Fruit fly (Drosophila melanogaster) whole organism, embryonic: ENCODE results near the gene CG43131.

Source experiments
- C15 ChIP-seq: fragments of 200-800 bp; sonication (Bioruptor generic); IDR thresholded peaks from 3 replicates; pipeline ENCODE4 v1.3.6; 2022; ENCODE audit warnings: missing biosample characterization, missing genetic modification characterization
- CG10274 ChIP-seq: fragments of 200-800 bp; sonication (Bioruptor generic); optimal IDR thresholded peaks from 3 replicates; lab custom pipeline; 2017; ENCODE audit warnings: missing biosample characterization, mild to moderate bottlenecking, missing genetic modification characterization
- CG12104 ChIP-seq: fragments of 200-800 bp; sonication (Bioruptor generic); optimal IDR thresholded peaks from 3 replicates; lab custom pipeline; 2016; ENCODE audit warnings: missing biosample characterization, missing genetic modification characterization
- CG13287 ChIP-seq: fragments of 200-800 bp; sonication (Bioruptor generic); IDR thresholded peaks from 2 replicates; pipeline ENCODE4 v1.3.6; 2022; ENCODE audit warnings: missing biosample characterization, missing genetic modification characterization; ENCODE audit not compliant: partially characterized antibody
- CG14441 ChIP-seq: fragments of 200-800 bp; sonication (Bioruptor generic); IDR thresholded peaks from 2 replicates; pipeline ENCODE4 v1.3.6; 2022; ENCODE audit warnings: missing biosample characterization, missing genetic modification characterization
- CG1603 ChIP-seq: fragments of 200-800 bp; sonication (Bioruptor generic); optimal IDR thresholded peaks from 2 replicates; lab custom pipeline; 2019; ENCODE audit warnings: missing biosample characterization, mild to moderate bottlenecking, missing genetic modification characterization, moderate library complexity
- CG30431 ChIP-seq: fragments of 200-800 bp; sonication (Bioruptor generic); optimal IDR thresholded peaks from 2 replicates; lab custom pipeline; 2017; ENCODE audit warnings: missing biosample characterization, missing genetic modification characterization
- CG31224 ChIP-seq: fragments of 200-800 bp; sonication (Bioruptor generic); IDR thresholded peaks from 2 replicates; pipeline ENCODE4 v1.3.6; 2022; ENCODE audit warnings: missing biosample characterization, missing genetic modification characterization
- CG31365 ChIP-seq: fragments of 200-800 bp; sonication (Bioruptor generic); optimal IDR thresholded peaks from 2 replicates; lab custom pipeline; 2018; ENCODE audit warnings: missing biosample characterization, mild to moderate bottlenecking, missing genetic modification characterization
- CG31441 ChIP-seq: fragments of 200-800 bp; sonication (Bioruptor generic); IDR thresholded peaks from 2 replicates; pipeline ENCODE4 v1.3.6; 2022; ENCODE audit warnings: missing biosample characterization, missing genetic modification characterization
- CG3407 ChIP-seq: fragments of 200-800 bp; sonication (Bioruptor generic); optimal IDR thresholded peaks from 2 replicates; lab custom pipeline; 2018; ENCODE audit warnings: missing biosample characterization, mild to moderate bottlenecking, missing genetic modification characterization
- CG3726 ChIP-seq: fragments of 200-800 bp; sonication (Bioruptor generic); IDR thresholded peaks from 3 replicates; pipeline ENCODE4, ENCODE4 v1.3.6; 2022; ENCODE audit warnings: missing biosample characterization, missing genetic modification characterization
- CG43689 ChIP-seq: fragments of 200-800 bp; sonication (Bioruptor generic); IDR thresholded peaks from 2 replicates; pipeline ENCODE4 v1.3.6; 2022; ENCODE audit warnings: missing biosample characterization, missing genetic modification characterization
- CG5245 ChIP-seq: fragments of 200-800 bp; sonication (Bioruptor generic); optimal IDR thresholded peaks from 3 replicates; lab custom pipeline; 2016; ENCODE audit warnings: missing biosample characterization, missing genetic modification characterization
- CG6765 ChIP-seq: fragments of 200-800 bp; sonication (Bioruptor generic); optimal IDR thresholded peaks from 3 replicates; lab custom pipeline; 2017; ENCODE audit warnings: missing biosample characterization, mild to moderate bottlenecking, missing genetic modification characterization
- CG6791 ChIP-seq: fragments of 200-800 bp; sonication (Bioruptor generic); IDR thresholded peaks from 3 replicates; pipeline ENCODE4 v1.3.6; 2022; ENCODE audit warnings: missing biosample characterization, missing genetic modification characterization; ENCODE audit not compliant: partially characterized antibody
- CG8281 ChIP-seq: fragments of 200-800 bp; sonication (Bioruptor generic); optimal IDR thresholded peaks from 2 replicates; lab custom pipeline; 2018; ENCODE audit warnings: missing biosample characterization, mild to moderate bottlenecking, missing genetic modification characterization, moderate library complexity
- Dbx ChIP-seq: fragments of 200-800 bp; sonication (Bioruptor generic); IDR thresholded peaks from 3 replicates; pipeline ENCODE4 v1.3.6; 2022; ENCODE audit warnings: missing biosample characterization, missing genetic modification characterization
- Dp ChIP-seq: fragments of 200-800 bp; sonication (Bioruptor generic); optimal IDR thresholded peaks from 2 replicates; lab custom pipeline; 2018; ENCODE audit warnings: missing biosample characterization, mild to moderate bottlenecking, missing genetic modification characterization, moderate library complexity
- Fer1 ChIP-seq: fragments of 200-800 bp; sonication (Bioruptor generic); optimal IDR thresholded peaks from 2 replicates; lab custom pipeline; 2017; ENCODE audit warnings: missing biosample characterization, mild to moderate bottlenecking, missing genetic modification characterization
- Oli ChIP-seq: fragments of 200-800 bp; sonication (Bioruptor generic); optimal IDR thresholded peaks from 2 replicates; lab custom pipeline; 2018; ENCODE audit warnings: missing biosample characterization, mild to moderate bottlenecking, missing genetic modification characterization, moderate library complexity
- Sin3A ChIP-seq: fragments of >200 bp; optimal IDR thresholded peaks from 2 replicates; lab custom pipeline; 2018
- Sox100B ChIP-seq: fragments of 200-800 bp; sonication (Bioruptor generic); optimal IDR thresholded peaks from 3 replicates; lab custom pipeline; 2018; ENCODE audit warnings: missing biosample characterization, mild to moderate bottlenecking, missing genetic modification characterization
- Sry-δ ChIP-seq: fragments of 200-800 bp; sonication (Bioruptor generic); optimal IDR thresholded peaks from 2 replicates; lab custom pipeline; 2016; ENCODE audit warnings: missing biosample characterization, missing genetic modification characterization
- Taf1 ChIP-seq: fragments of 200-800 bp; sonication (Bioruptor generic); IDR thresholded peaks from 2 replicates; pipeline ENCODE4 v1.3.6; 2022; ENCODE audit warnings: missing biosample characterization, missing genetic modification characterization
- Tbp ChIP-seq: fragments of >200 bp; optimal IDR thresholded peaks from 2 replicates; lab custom pipeline; 2018; ENCODE audit warnings: missing biosample characterization, missing genetic modification characterization
- ap ChIP-seq: fragments of 200-800 bp; sonication (Bioruptor generic); IDR thresholded peaks from 2 replicates; pipeline ENCODE4 v1.3.6; 2022; ENCODE audit warnings: missing biosample characterization, missing genetic modification characterization
- ash1 ChIP-seq: fragments of 200-800 bp; sonication (Bioruptor generic); optimal IDR thresholded peaks from 2 replicates; lab custom pipeline; 2018; ENCODE audit warnings: missing biosample characterization, mild to moderate bottlenecking, missing genetic modification characterization
- cg ChIP-seq: fragments of 200-800 bp; sonication (Bioruptor generic); optimal IDR thresholded peaks from 3 replicates; lab custom pipeline; 2019; ENCODE audit warnings: missing biosample characterization, mild to moderate bottlenecking, missing genetic modification characterization, moderate library complexity
- chm ChIP-seq: fragments of 200-800 bp; sonication (Bioruptor generic); IDR thresholded peaks from 2 replicates; pipeline ENCODE4 v1.3.6; 2022; ENCODE audit warnings: missing biosample characterization, missing genetic modification characterization
- crc ChIP-seq: fragments of 200-800 bp; sonication (Bioruptor generic); optimal IDR thresholded peaks from 2 replicates; lab custom pipeline; 2016; ENCODE audit warnings: missing biosample characterization, missing genetic modification characterization
- croc ChIP-seq: fragments of 200-800 bp; sonication (Bioruptor generic); conservative IDR thresholded peaks from 3 replicates; pipeline ENCODE4 v1.3.6; 2022; ENCODE audit warnings: missing biosample characterization, missing genetic modification characterization
- ems ChIP-seq: fragments of 200-800 bp; sonication (Bioruptor generic); optimal IDR thresholded peaks from 3 replicates; lab custom pipeline; 2016; ENCODE audit warnings: missing biosample characterization, missing genetic modification characterization
- gce ChIP-seq: fragments of 200-800 bp; sonication (Bioruptor generic); IDR thresholded peaks from 3 replicates; pipeline ENCODE4 v1.3.6; 2022; ENCODE audit warnings: missing biosample characterization, missing genetic modification characterization
- hth ChIP-seq: fragments of >200 bp; optimal IDR thresholded peaks from 2 replicates; lab custom pipeline; 2017; ENCODE audit warnings: inconsistent platforms
- jing ChIP-seq: fragments of 200-800 bp; sonication (Bioruptor generic); optimal IDR thresholded peaks from 2 replicates; lab custom pipeline; 2018; ENCODE audit warnings: missing biosample characterization, mild to moderate bottlenecking, missing genetic modification characterization
- jumu ChIP-seq: fragments of 200-800 bp; sonication (Bioruptor generic); optimal IDR thresholded peaks from 3 replicates; lab custom pipeline; 2016; ENCODE audit warnings: missing biosample characterization, missing genetic modification characterization
- lbe ChIP-seq: fragments of 200-800 bp; sonication (Bioruptor generic); optimal IDR thresholded peaks from 2 replicates; lab custom pipeline; 2016; ENCODE audit warnings: missing biosample characterization, mild to moderate bottlenecking, missing genetic modification characterization
- lov ChIP-seq, 2 experiments: fragments of 200-800 bp in 1 of 2; fragments of >200 bp in 1 of 2; sonication (Bioruptor generic) in 1 of 2; IDR thresholded peaks in 1 of 2; optimal IDR thresholded peaks in 1 of 2; 2 replicates in 1 of 2; 3 replicates in 1 of 2; pipeline versions ENCODE4 v1.3.6 to Lab custom; 2017 to 2022; ENCODE audit warnings: missing biosample characterization in 1 of 2, missing genetic modification characterization in 1 of 2
- odd ChIP-seq: fragments of 200-800 bp; sonication (Bioruptor generic); optimal IDR thresholded peaks from 2 replicates; lab custom pipeline; 2017; ENCODE audit warnings: missing biosample characterization, mild to moderate bottlenecking, missing genetic modification characterization
- pan ChIP-seq, 4 experiments: fragments of >200 bp in 3 of 4; fragments of 200-800 bp in 1 of 4; sonication (Bioruptor generic) in 1 of 4; optimal IDR thresholded peaks in 3 of 4; IDR thresholded peaks in 1 of 4; 2 replicates each; pipeline versions ENCODE4 v1.3.6 to Lab custom; 2017 to 2022; ENCODE audit warnings: missing biosample characterization in 2 of 4, missing genetic modification characterization in 2 of 4, mixed read lengths in 1 of 4
- phol ChIP-seq: fragments of 200-800 bp; sonication (Bioruptor generic); optimal IDR thresholded peaks from 3 replicates; lab custom pipeline; 2018; ENCODE audit warnings: missing biosample characterization, mild to moderate bottlenecking, missing genetic modification characterization, moderate library complexity
- psq ChIP-seq: fragments of 200-800 bp; sonication (Bioruptor generic); optimal IDR thresholded peaks from 2 replicates; lab custom pipeline; 2017; ENCODE audit warnings: missing biosample characterization, missing genetic modification characterization
- sd ChIP-seq: fragments of 200-800 bp; sonication (Bioruptor generic); optimal IDR thresholded peaks from 3 replicates; lab custom pipeline; 2018; ENCODE audit warnings: missing biosample characterization, mild to moderate bottlenecking, missing genetic modification characterization, moderate library complexity
- sens ChIP-seq: fragments of 200-800 bp; sonication (Bioruptor generic); peaks from one replicate; lab custom pipeline; 2016; ENCODE audit warnings: missing biosample characterization, missing genetic modification characterization
- slp2 ChIP-seq: fragments of 200-800 bp; sonication (Bioruptor generic); optimal IDR thresholded peaks from 2 replicates; lab custom pipeline; 2016; ENCODE audit warnings: missing biosample characterization, missing genetic modification characterization
- stc ChIP-seq: fragments of 200-800 bp; sonication (Bioruptor generic); IDR thresholded peaks from 2 replicates; pipeline ENCODE4 v1.3.6; 2022; ENCODE audit warnings: missing biosample characterization, missing genetic modification characterization
- trem ChIP-seq: fragments of 200-800 bp; optimal IDR thresholded peaks from 3 replicates; lab custom pipeline; 2019; ENCODE audit warnings: missing biosample characterization, mild to moderate bottlenecking, missing genetic modification characterization, moderate library complexity
- unc-4 ChIP-seq: fragments of 200-800 bp; sonication (Bioruptor generic); IDR thresholded peaks from 2 replicates; pipeline ENCODE4 v1.3.6; 2022; ENCODE audit warnings: missing biosample characterization, missing genetic modification characterization; ENCODE audit not compliant: partially characterized antibody
- unpg ChIP-seq: fragments of 200-800 bp; sonication (Bioruptor generic); optimal IDR thresholded peaks from 3 replicates; lab custom pipeline; 2018; ENCODE audit warnings: missing biosample characterization, mild to moderate bottlenecking, missing genetic modification characterization, moderate library complexity
- zen ChIP-seq: fragments of 200-800 bp; sonication (Bioruptor generic); optimal IDR thresholded peaks from 3 replicates; lab custom pipeline; 2018; ENCODE audit warnings: missing biosample characterization, mild to moderate bottlenecking, missing genetic modification characterization, moderate library complexity

The CG43131 gene

dm6 chr3R:5082955-5083537, 25.9 kb downstream of the CG43131 start (continued):
- TF ChIP-seq CG6765 (GFP tag; lab: Kevin White, UChicago) (no peak), CG30431 (GFP tag; lab: Kevin White, UChicago) (peak; percentile 28), lov (optimal IDR thresholded peaks at IDR 0.05; lab: Kevin White, UChicago) (no peak), lov (GFP tag; IDR thresholded peaks at IDR 0.05; lab: Robert Waterston, UW) (no peak), cg (no peak), CG12104 (GFP tag; lab: Kevin White, UChicago) (no peak), crc (GFP tag; lab: Kevin White, UChicago) (no peak), Tbp (no peak), CG6791 (GFP tag; lab: Robert Waterston, UW) (0 out of 3 replicates have a peak, but pooled peaks have one; percentile 16), Dbx (GFP tag; lab: Robert Waterston, UW) (no peak), CG13287 (GFP tag; lab: Robert Waterston, UW) (no peak), hth (no peak), zen (tag; lab: Kevin White, UChicago) (no peak), CG31441 (GFP tag; lab: Robert Waterston, UW) (0 out of 2 replicates have a peak, but pooled peaks have one; percentile 38), odd (GFP tag; lab: Kevin White, UChicago) (no peak), CG3407 (GFP tag; lab: Kevin White, UChicago) (no peak), jing (GFP tag; lab: Kevin White, UChicago) (no peak), gce (GFP tag; lab: Robert Waterston, UW) (no peak), psq (GFP tag; lab: Kevin White, UChicago) (no peak), phol (tag; lab: Kevin White, UChicago) (peak; percentile 14), ap (GFP tag; lab: Robert Waterston, UW) (no peak), CG31365 (no peak), Sin3A (lab: Kevin White, UChicago) (no peak), Sox100B (GFP tag; lab: Kevin White, UChicago) (no peak), croc (no peak), Taf1 (GFP tag; lab: Robert Waterston, UW) (no peak), pan (optimal IDR thresholded peaks at IDR 0.05; lab: Kevin White, UChicago) (no peak), pan (GFP tag; optimal IDR thresholded peaks at IDR 0.05 in 1 of 2, IDR thresholded peaks at IDR 0.05 in 1 of 2) (no peak), slp2 (GFP tag; lab: Kevin White, UChicago) (no peak), Fer1 (peak; percentile 0), CG14441 (GFP tag; lab: Robert Waterston, UW) (no peak), stc (GFP tag; lab: Robert Waterston, UW) (no peak), CG1603 (no peak), unpg (GFP tag; lab: Kevin White, UChicago) (peak; percentile 8), CG10274 (no peak), Sry-δ (GFP tag; lab: Kevin White, UChicago) (no peak), C15 (GFP tag; lab: Robert Waterston, UW) (no peak), ems (no peak), chm (peak; percentile 66; the same call in 1 of the 2 replicates), unc-4 (no peak), ash1 (GFP tag; lab: Kevin White, UChicago) (peak; percentile 36), CG31224 (GFP tag; lab: Robert Waterston, UW) (0 out of 2 replicates have a peak, but pooled peaks have one; percentile 31), CG5245 (GFP tag; lab: Kevin White, UChicago) (no peak), sd (no peak), Oli (tag; lab: Kevin White, UChicago) (peak; percentile 42), CG43689 (no peak), sens (peak; percentile 58), CG3726 (GFP tag; lab: Robert Waterston, UW) (no peak), trem (no peak), jumu (GFP tag; lab: Kevin White, UChicago) (no peak), Dp (no peak), lbe (no peak), CG8281 (tag; lab: Kevin White, UChicago) (no peak)
